Fruit fly (Drosophila melanogaster): ENCODE results near the gene cocoon.

The cocoon gene

dm6 chr3L:15500813-15501645 is 27.1 kb upstream of the cocoon start, which contains the start of gene CG7272 (continued):
- peak; percentile 18 for TF ChIP-seq gcm (GFP tag; optimal IDR thresholded peaks at IDR 0.05)
- TF ChIP-seq Chrac-16 (GFP tag; optimal IDR thresholded peaks at IDR 0.05) = no peak
- 0 out of 3 replicates have a peak, but pooled peaks have one; percentile 6 for TF ChIP-seq otp (GFP tag; IDR thresholded peaks at IDR 0.05)
- TF ChIP-seq abd-A (tag; optimal IDR thresholded peaks at IDR 0.05) = peak; percentile 55
- peak; percentile 39 for TF ChIP-seq CG1603 (tag; optimal IDR thresholded peaks at IDR 0.05)
- TF ChIP-seq mirr (GFP tag; optimal IDR thresholded peaks at IDR 0.05) = peak; percentile 65
- no peak for TF ChIP-seq insv (GFP tag; optimal IDR thresholded peaks at IDR 0.05)
- no peak for TF ChIP-seq CG12155 (GFP tag; optimal IDR thresholded peaks at IDR 0.05)
- no peak for TF ChIP-seq sens (GFP tag)
- no peak for TF ChIP-seq Awh (GFP tag; IDR thresholded peaks at IDR 0.05)
- TF ChIP-seq zfh1 (GFP tag; IDR thresholded peaks at IDR 0.05) = no peak
- TF ChIP-seq CG3995 (GFP tag; optimal IDR thresholded peaks at IDR 0.05) = no peak
- TF ChIP-seq HLHmδ (GFP tag; optimal IDR thresholded peaks at IDR 0.05) = no peak
- no peak for TF ChIP-seq Mad (GFP tag; optimal IDR thresholded peaks at IDR 0.05)
- peak; percentile 95 for TF ChIP-seq D19B (GFP tag; optimal IDR thresholded peaks at IDR 0.05)
- no peak for TF ChIP-seq CG4820 (GFP tag; optimal IDR thresholded peaks at IDR 0.05)
- TF ChIP-seq Oaz (GFP tag; IDR thresholded peaks at IDR 0.05) = no peak
- TF ChIP-seq Jarid2 (GFP tag; optimal IDR thresholded peaks at IDR 0.05) = peak; percentile 70
- TF ChIP-seq Lhr (GFP tag; optimal IDR thresholded peaks at IDR 0.05) = peak; percentile 5
- TF ChIP-seq Doc2 (GFP tag; IDR thresholded peaks at IDR 0.05) = no peak
- no peak for TF ChIP-seq wek (GFP tag; optimal IDR thresholded peaks at IDR 0.05)
- TF ChIP-seq CG2202 (tag; optimal IDR thresholded peaks at IDR 0.05) = no peak

dm6 chr3L:15498745-15499144 is 24.8 kb upstream of the cocoon start, which contains the start of gene CG7275:
Gene CG7275 (plus strand): TSS chr3L:15498959.
- TF ChIP-seq tup (GFP tag; optimal IDR thresholded peaks at IDR 0.05) (no peak), ci (GFP tag; IDR thresholded peaks at IDR 0.05) (peak; percentile 42; the same call in 1 of the 3 replicates), Dp (GFP tag; optimal IDR thresholded peaks at IDR 0.05) (peak; percentile 98), Dll (GFP tag; IDR thresholded peaks at IDR 0.05; ENCODE audit: partially characterized antibody) (peak; percentile 44; the same call in 1 of the 4 replicates), usp (GFP tag; optimal IDR thresholded peaks at IDR 0.05) (no peak), Adf1 (GFP tag; IDR thresholded peaks at IDR 0.05) (no peak), crp (GFP tag; optimal IDR thresholded peaks at IDR 0.05) (peak; percentile 86 to 98), zen (tag; optimal IDR thresholded peaks at IDR 0.05) (no peak), CG33213 (GFP tag; optimal IDR thresholded peaks at IDR 0.05) (peak; percentile 15), E2f2 (GFP tag; IDR thresholded peaks at IDR 0.05) (peak; percentile 98), CG2120 (GFP tag; optimal IDR thresholded peaks at IDR 0.05) (no peak), HLH54F (GFP tag; optimal IDR thresholded peaks at IDR 0.05) (no peak), Asciz (GFP tag; optimal IDR thresholded peaks at IDR 0.05) (peak; percentile 10), ssp (GFP tag; IDR thresholded peaks at IDR 0.05) (no peak), CG17385 (GFP tag; optimal IDR thresholded peaks at IDR 0.05) (no peak), MBD-R2 (GFP tag; IDR thresholded peaks at IDR 0.05) (peak; percentile 91), sens-2 (GFP tag; IDR thresholded peaks at IDR 0.05) (no peak), CG8290 (GFP tag; optimal IDR thresholded peaks at IDR 0.05) (no peak), CG8290 (tag; optimal IDR thresholded peaks at IDR 0.05) (peak in 1 of 2 experiments; percentile 47), CHES-1-like (GFP tag; optimal IDR thresholded peaks at IDR 0.05) (peak; percentile 9), hkb (optimal IDR thresholded peaks at IDR 0.05) (peak; percentile 26), hkb (GFP tag; IDR thresholded peaks at IDR 0.05) (no peak), ttk (GFP tag; IDR thresholded peaks at IDR 0.05) (no peak), unc-4 (GFP tag; IDR thresholded peaks at IDR 0.05; ENCODE audit: partially characterized antibody) (peak; percentile 52; the same call in 1 of the 2 replicates), cas (GFP tag; IDR thresholded peaks at IDR 0.05) (no peak), CG1647 (GFP tag; optimal IDR thresholded peaks at IDR 0.05) (no peak), Med (GFP tag) (peak; percentile 85), CG12659 (GFP tag; optimal IDR thresholded peaks at IDR 0.05) (peak; percentile 48), bab2 (GFP tag; optimal IDR thresholded peaks at IDR 0.05) (no peak)
